Worm (Caenorhabditis elegans): ENCODE results near the gene C23H5.12.

C23H5.12 gene

DNA sequence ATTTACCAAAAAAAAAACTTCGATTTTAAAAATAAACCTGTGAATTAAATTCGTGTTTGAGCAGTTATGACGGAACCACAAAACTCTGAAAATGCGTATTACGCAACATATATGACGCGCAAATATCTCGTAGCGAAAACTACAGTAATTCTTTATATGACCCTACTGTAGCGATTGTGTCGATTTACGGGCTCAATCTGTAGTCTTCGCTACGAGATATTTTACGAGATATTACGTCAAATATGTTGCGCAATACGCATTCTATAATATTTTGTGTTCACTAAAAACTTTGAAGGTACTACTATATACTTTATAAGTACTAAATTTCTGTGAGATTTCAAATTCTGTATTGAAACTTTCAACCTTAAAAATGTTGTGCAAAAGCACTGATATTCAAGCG lies 4.2 kb downstream of the C23H5.12 start:
- TF ChIP-seq him-1 (tag; optimal IDR thresholded peaks at IDR 0.05) (no peak), W03F9.2 (tag; optimal IDR thresholded peaks at IDR 0.05) (no peak), dao-5 (tag; optimal IDR thresholded peaks at IDR 0.05) (no peak)

DNA sequence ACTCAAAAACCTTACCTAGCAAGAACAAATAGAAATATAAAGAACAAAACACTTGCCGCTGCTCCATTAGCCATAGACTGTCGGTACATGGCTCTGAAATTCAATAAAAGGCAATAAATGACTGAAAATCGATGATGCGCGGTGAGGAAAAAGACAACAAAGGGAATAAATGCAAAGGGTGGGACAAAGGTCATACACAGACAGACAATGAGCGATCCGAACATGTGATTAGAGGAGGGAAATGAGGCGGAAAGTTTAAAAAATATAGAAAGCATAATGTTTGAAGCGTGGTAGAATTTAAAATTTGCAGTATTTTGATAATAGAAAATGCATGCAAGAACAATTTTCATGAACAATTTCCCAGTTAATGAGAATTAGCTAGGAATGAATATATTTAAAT lies 7.3 kb downstream of the C23H5.12 start, which contains the start of gene C54E4.12:
Gene C54E4.12 (minus strand): TSS at position 101 of the 400 bp plus-strand sequence.
- TF ChIP-seq dao-5 (tag; optimal IDR thresholded peaks at IDR 0.05) (no peak), W03F9.2 (tag; optimal IDR thresholded peaks at IDR 0.05) (no peak), him-1 (tag; optimal IDR thresholded peaks at IDR 0.05) (no peak)

- TF ChIP-seq dao-5 (tag; optimal IDR thresholded peaks at IDR 0.05), result no peak
- no peak for TF ChIP-seq him-1 (tag; optimal IDR thresholded peaks at IDR 0.05)
- no peak for TF ChIP-seq W03F9.2 (tag; optimal IDR thresholded peaks at IDR 0.05)
Measured at ce11 chrIV:2142320-2142719, 9.0 kb downstream of the C23H5.12 start.

DNA sequence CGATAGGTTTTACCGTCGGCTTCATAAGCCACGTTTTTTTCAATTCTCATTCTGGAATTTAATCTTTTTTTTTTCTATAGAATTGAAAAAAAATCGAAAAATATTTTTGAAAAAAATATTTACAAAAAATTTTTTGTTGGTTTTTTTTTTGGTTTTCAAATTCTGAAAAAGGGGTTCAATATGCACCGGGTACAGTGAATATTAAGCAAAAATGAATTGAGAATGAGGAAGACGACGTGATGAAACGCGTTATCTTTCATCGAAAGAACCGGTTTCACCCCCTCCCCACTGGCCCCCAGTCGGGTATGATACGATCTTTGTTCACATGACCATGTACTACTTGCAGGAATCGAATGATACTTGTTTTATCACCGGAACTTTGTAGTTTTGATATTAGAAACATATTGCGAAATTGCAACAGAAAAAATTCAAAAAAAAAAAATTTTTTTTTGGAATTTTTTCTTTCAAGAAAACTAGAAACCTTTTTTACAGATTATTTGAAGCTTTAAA lies 16.0 kb downstream of the C23H5.12 start, which contains the start of gene C54E4.5:
Gene C54E4.5 (minus strand): TSS at position 51 of the 510 bp plus-strand sequence.
- TF ChIP-seq dao-5 (tag; optimal IDR thresholded peaks at IDR 0.05) (no peak), W03F9.2 (tag; optimal IDR thresholded peaks at IDR 0.05) (no peak), him-1 (tag; optimal IDR thresholded peaks at IDR 0.05) (no peak)

DNA sequence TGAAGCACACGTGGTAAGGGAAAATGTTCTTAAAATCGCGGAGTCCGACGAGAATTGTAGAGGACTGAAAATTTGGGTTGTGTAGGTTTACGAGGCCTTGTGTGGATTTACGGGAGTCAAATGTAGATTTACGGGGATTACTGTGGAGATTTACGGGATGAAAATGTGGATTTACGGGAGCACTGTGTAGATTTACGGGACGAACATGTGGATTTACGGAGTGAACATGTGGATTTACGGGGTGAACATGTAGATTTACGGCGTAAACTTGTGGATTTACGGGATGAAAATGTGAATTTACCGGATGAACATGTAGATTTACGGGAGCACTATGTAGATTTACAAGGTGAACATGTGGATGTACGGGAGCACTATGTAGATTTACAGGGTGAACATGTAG lies 23.0 kb downstream of the C23H5.12 start:
- TF ChIP-seq him-1 (tag; optimal IDR thresholded peaks at IDR 0.05) (no peak), W03F9.2 (tag; optimal IDR thresholded peaks at IDR 0.05) (no peak), dao-5 (tag; optimal IDR thresholded peaks at IDR 0.05) (no peak)

DNA sequence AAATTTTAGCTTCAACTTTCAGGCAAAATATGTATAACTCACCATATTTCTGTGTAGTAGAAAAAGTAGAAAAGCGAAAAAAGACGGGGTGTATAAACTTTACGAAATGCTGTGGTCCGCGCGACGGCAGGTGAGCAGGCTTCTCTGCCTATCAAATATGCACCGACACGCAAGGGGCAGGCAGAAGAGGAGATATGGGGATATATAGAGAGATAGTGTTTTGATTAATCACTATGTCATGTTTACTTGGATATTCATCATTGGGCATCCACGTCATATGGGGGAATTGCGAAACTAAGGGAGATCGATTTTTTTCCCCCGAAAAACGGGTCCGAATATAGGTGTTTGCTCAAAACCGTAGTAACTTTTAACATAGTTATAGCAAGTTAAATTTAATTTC lies 25.8 kb downstream of the C23H5.12 start, which contains the start of gene gcy-37:
Gene gcy-37 (minus strand): TSS at position 101 of the 400 bp plus-strand sequence.
- TF ChIP-seq dao-5 (tag; optimal IDR thresholded peaks at IDR 0.05), result no peak
- no peak for TF ChIP-seq him-1 (tag; optimal IDR thresholded peaks at IDR 0.05)
- no peak for TF ChIP-seq W03F9.2 (tag; optimal IDR thresholded peaks at IDR 0.05)

ce11 chrIV:2162256-2162655 lies 29.0 kb downstream of the C23H5.12 start:
- no peak for TF ChIP-seq dao-5 (tag; optimal IDR thresholded peaks at IDR 0.05)
- no peak for TF ChIP-seq W03F9.2 (tag; optimal IDR thresholded peaks at IDR 0.05)
- TF ChIP-seq him-1 (tag; optimal IDR thresholded peaks at IDR 0.05), result no peak

DNA sequence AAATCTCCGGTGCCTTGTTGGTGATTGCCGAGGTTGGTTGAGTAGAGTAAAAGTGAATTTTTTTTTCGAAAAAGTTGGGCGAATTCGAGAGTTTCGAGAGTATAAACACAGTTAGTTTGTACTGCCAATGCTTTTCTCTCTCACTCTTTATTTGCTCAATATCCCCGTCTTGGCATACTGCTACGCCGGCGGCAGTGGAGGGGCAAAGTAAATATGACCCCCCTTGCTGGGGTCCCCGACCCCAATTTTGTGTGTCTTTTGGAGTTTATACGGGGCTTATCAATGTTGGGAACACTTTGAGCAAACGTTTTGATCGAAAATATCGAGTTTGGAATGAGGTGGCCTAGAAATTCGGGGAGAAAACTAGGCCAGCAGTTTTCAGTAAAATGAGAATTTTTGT lies 35.2 kb downstream of the C23H5.12 start, which contains the start of gene C54E4.4:
Gene C54E4.4 (minus strand): TSS at position 101 of the 400 bp plus-strand sequence.
- TF ChIP-seq W03F9.2 (tag; optimal IDR thresholded peaks at IDR 0.05) (no peak), dao-5 (tag; optimal IDR thresholded peaks at IDR 0.05) (no peak), him-1 (tag; optimal IDR thresholded peaks at IDR 0.05) (no peak)

DNA sequence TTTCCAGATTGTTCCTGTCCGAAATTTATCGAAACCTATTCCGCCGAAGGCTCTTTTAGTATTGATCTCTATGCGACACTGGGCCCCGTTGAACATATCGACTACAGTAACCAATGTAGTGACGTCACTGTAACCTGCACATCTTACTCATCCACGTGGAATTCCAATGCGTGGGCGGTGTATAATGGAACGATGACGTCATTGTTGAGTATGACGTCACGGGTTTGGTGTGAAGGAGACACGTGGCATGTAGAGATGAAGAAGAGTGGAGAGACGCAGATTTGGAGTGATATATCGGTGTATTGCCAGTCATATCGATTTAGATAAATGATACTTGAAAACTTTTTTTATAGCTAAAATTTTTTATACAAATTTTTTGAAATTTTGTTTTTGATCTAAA lies 37.1 kb downstream of the C23H5.12 start:
- no peak for TF ChIP-seq him-1 (tag; optimal IDR thresholded peaks at IDR 0.05)

- no peak for TF ChIP-seq him-1 (tag; optimal IDR thresholded peaks at IDR 0.05)
- no peak for TF ChIP-seq dao-5 (tag; optimal IDR thresholded peaks at IDR 0.05)
- no peak for TF ChIP-seq W03F9.2 (tag; optimal IDR thresholded peaks at IDR 0.05)
Measured at ce11 chrIV:2172880-2173279, 39.6 kb downstream of the C23H5.12 start.

DNA sequence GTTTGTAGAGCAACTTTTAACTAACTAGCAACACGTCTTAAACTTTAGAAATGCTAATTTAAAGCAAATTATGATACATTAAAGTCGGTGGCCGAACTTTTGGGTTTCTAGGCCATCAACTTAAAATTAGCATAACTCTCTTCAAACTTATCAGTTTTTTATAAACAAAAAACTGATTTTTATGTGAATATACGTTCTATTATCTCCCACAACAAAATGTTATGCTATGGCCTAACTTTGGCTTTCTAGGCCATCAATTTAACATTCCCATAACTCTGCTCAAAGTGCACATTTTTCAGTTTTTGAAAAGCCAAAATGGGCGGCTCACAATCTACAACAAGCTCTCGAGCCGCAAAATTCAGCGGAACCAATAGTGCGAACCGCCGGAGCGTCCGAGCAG lies 42.0 kb downstream of the C23H5.12 start, which contains the start of gene C54E4.1:
Gene C54E4.1 (plus strand): TSS at position 301 of the 400 bp plus-strand sequence.
- TF ChIP-seq him-1 (tag; optimal IDR thresholded peaks at IDR 0.05) (no peak), dao-5 (tag; optimal IDR thresholded peaks at IDR 0.05) (no peak), W03F9.2 (tag; optimal IDR thresholded peaks at IDR 0.05) (no peak)

DNA sequence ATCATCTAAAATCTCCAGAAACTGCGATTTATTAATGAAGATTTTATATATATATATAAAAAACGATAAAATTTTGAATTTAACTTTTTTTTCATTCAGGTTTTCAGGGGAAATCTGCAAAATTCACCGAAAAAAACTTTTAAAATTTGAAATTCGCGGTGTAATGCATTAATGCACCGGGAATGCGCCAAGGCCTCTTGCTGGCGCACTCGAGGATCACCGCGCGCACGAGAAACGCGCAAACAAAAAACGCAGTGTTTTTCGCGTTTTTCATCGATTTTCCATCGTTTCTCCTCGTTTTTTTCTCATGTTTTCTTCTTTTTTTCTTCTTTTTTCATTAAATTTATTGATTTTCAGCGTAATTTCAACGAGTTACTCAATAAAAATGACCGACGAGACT lies 44.3 kb downstream of the C23H5.12 start, which contains the start of gene hrpu-2:
Gene hrpu-2 (plus strand): TSS at position 352 of the 400 bp plus-strand sequence.
- TF ChIP-seq W03F9.2 (tag; optimal IDR thresholded peaks at IDR 0.05) (peak; percentile 73), dao-5 (tag; optimal IDR thresholded peaks at IDR 0.05) (no peak), him-1 (tag; optimal IDR thresholded peaks at IDR 0.05) (peak; percentile 35)
